Worm (Caenorhabditis elegans) whole organism, L3 larva: ENCODE measurements around the gene Y53G8B.2.

Experiments used
- R02D3.7 ChIP-seq: fragments of 150-350 bp; optimal IDR thresholded peaks from 2 replicates; lab custom pipeline; 2014; ENCODE audit warnings: missing biosample characterization, missing genetic modification characterization
- ZK546.5 ChIP-seq: sonication (generic microtip); optimal IDR thresholded peaks from 2 replicates; lab custom pipeline; 2017; ENCODE audit warnings: missing biosample characterization, missing genetic modification characterization
- aly-2 ChIP-seq: fragments of 150-350 bp; optimal IDR thresholded peaks from 2 replicates; lab custom pipeline; 2014; ENCODE audit warnings: missing biosample characterization, missing genetic modification characterization
- ceh-16 ChIP-seq: sonication (generic microtip); optimal IDR thresholded peaks from 2 replicates; lab custom pipeline; 2017; ENCODE audit warnings: missing biosample characterization, missing genetic modification characterization
- ceh-28 ChIP-seq: fragments of 150-350 bp; optimal IDR thresholded peaks from 2 replicates; lab custom pipeline; 2014; ENCODE audit warnings: missing biosample characterization, missing genetic modification reagents, missing genetic modification characterization
- ceh-82 ChIP-seq: fragments of 150-350 bp; optimal IDR thresholded peaks from 2 replicates; lab custom pipeline; 2014; ENCODE audit warnings: missing biosample characterization, missing genetic modification characterization
- ceh-9 ChIP-seq: sonication (generic microtip); optimal IDR thresholded peaks from 2 replicates; lab custom pipeline; 2018; ENCODE audit warnings: missing biosample characterization, missing genetic modification characterization
- daf-12 ChIP-seq: fragments of 150-350 bp; optimal IDR thresholded peaks from 2 replicates; lab custom pipeline; 2014; ENCODE audit warnings: missing biosample characterization, missing genetic modification reagents, missing genetic modification characterization
- egl-27 ChIP-seq: sonication (generic microtip); optimal IDR thresholded peaks from 4 replicates; lab custom pipeline; 2017; ENCODE audit warnings: missing biosample characterization, missing genetic modification reagents, missing genetic modification characterization
- elt-2 ChIP-seq: sonication (generic microtip); optimal IDR thresholded peaks from 2 replicates; lab custom pipeline; 2016; ENCODE audit warnings: missing genetic modification reagents, mild to moderate bottlenecking, missing genetic modification characterization, missing compliant biosample characterization
- elt-3 ChIP-seq, 3 experiments: fragments of 150-350 bp in 1 of 3; sonication (generic microtip) in 2 of 3; optimal IDR thresholded peaks; 2 replicates in 2 of 3; 4 replicates in 1 of 3; lab custom pipeline; 2014 to 2017; ENCODE audit warnings: missing biosample characterization in 3 of 3, missing genetic modification characterization in 3 of 3
- eor-1 ChIP-seq, 2 experiments: fragments of 150-350 bp; optimal IDR thresholded peaks; 2 replicates each; lab custom pipeline; 2014 to 2018; ENCODE audit warnings: missing biosample characterization in 2 of 2, missing genetic modification characterization in 2 of 2
- fkh-10 ChIP-seq: sonication (generic microtip); optimal IDR thresholded peaks from 2 replicates; lab custom pipeline; 2017; ENCODE audit warnings: missing biosample characterization, missing genetic modification reagents, missing genetic modification characterization
- fkh-2 ChIP-seq: fragments of 150-350 bp; optimal IDR thresholded peaks from 2 replicates; lab custom pipeline; 2014; ENCODE audit warnings: missing biosample characterization, missing genetic modification reagents, missing genetic modification characterization
- fos-1 ChIP-seq: fragments of 150-350 bp; optimal IDR thresholded peaks from 2 replicates; lab custom pipeline; 2014; ENCODE audit warnings: missing biosample characterization, missing genetic modification characterization
- hmg-11 ChIP-seq: sonication (generic microtip); optimal IDR thresholded peaks from 2 replicates; lab custom pipeline; 2016; ENCODE audit warnings: missing genetic modification characterization, missing compliant biosample characterization
- lin-15B ChIP-seq: fragments of 150-350 bp; optimal IDR thresholded peaks from 2 replicates; lab custom pipeline; 2014; ENCODE audit warnings: missing biosample characterization, missing genetic modification characterization
- lin-39 ChIP-seq: fragments of 150-350 bp; optimal IDR thresholded peaks from 2 replicates; lab custom pipeline; 2018; ENCODE audit warnings: missing biosample characterization, missing genetic modification reagents, missing genetic modification characterization
- lsy-12 ChIP-seq: sonication (generic microtip); optimal IDR thresholded peaks from 2 replicates; lab custom pipeline; 2016; ENCODE audit warnings: mild to moderate bottlenecking, missing genetic modification characterization, missing compliant biosample characterization
- mdl-1 ChIP-seq: fragments of 150-350 bp; optimal IDR thresholded peaks from 2 replicates; lab custom pipeline; 2014; ENCODE audit warnings: missing biosample characterization, missing genetic modification characterization
- nfya-1 ChIP-seq: sonication (generic microtip); optimal IDR thresholded peaks from 2 replicates; lab custom pipeline; 2017; ENCODE audit warnings: missing genetic modification characterization, mild to moderate bottlenecking, missing compliant biosample characterization, antibody characterized with exemption, moderate library complexity; ENCODE audit not compliant: insufficient read depth
- nhr-11 ChIP-seq: fragments of 150-350 bp; optimal IDR thresholded peaks from 2 replicates; lab custom pipeline; 2014; ENCODE audit warnings: missing biosample characterization, missing genetic modification characterization
- nhr-12 ChIP-seq: fragments of 150-350 bp; optimal IDR thresholded peaks from 2 replicates; lab custom pipeline; 2014; ENCODE audit warnings: missing biosample characterization, missing genetic modification characterization
- nhr-23 ChIP-seq: fragments of 150-350 bp; optimal IDR thresholded peaks from 2 replicates; lab custom pipeline; 2014; ENCODE audit warnings: missing biosample characterization, missing genetic modification reagents, missing genetic modification characterization
- nhr-237 ChIP-seq: fragments of 150-350 bp; optimal IDR thresholded peaks from 2 replicates; lab custom pipeline; 2014; ENCODE audit warnings: missing biosample characterization, missing genetic modification characterization
- nhr-25 ChIP-seq: sonication (generic microtip); optimal IDR thresholded peaks from 2 replicates; lab custom pipeline; 2017; ENCODE audit warnings: missing biosample characterization, missing genetic modification characterization
- nhr-28 ChIP-seq: fragments of 150-350 bp; optimal IDR thresholded peaks from 2 replicates; lab custom pipeline; 2014; ENCODE audit warnings: missing biosample characterization, missing genetic modification characterization
- nhr-67 ChIP-seq: fragments of 150-350 bp; optimal IDR thresholded peaks from 2 replicates; lab custom pipeline; 2014; ENCODE audit warnings: missing biosample characterization, missing genetic modification characterization
- nhr-76 ChIP-seq: fragments of 150-350 bp; sonication (generic microtip); optimal IDR thresholded peaks from 5 replicates; lab custom pipeline; 2014; ENCODE audit warnings: missing biosample characterization, missing genetic modification characterization
- nhr-77 ChIP-seq: fragments of 150-350 bp; optimal IDR thresholded peaks from 2 replicates; lab custom pipeline; 2014; ENCODE audit warnings: missing biosample characterization, missing genetic modification characterization
- pqm-1 ChIP-seq: fragments of 150-350 bp; optimal IDR thresholded peaks from 2 replicates; lab custom pipeline; 2017; ENCODE audit warnings: missing biosample characterization, missing genetic modification characterization, inconsistent platforms
- sea-2 ChIP-seq: fragments of 150-350 bp; sonication (generic microtip); optimal IDR thresholded peaks from 4 replicates; lab custom pipeline; 2014; ENCODE audit warnings: missing biosample characterization, missing genetic modification reagents, missing genetic modification characterization
- skn-1 ChIP-seq: fragments of 150-350 bp; optimal IDR thresholded peaks from 2 replicates; lab custom pipeline; 2014; ENCODE audit warnings: missing biosample characterization, missing genetic modification characterization
- snpc-4 ChIP-seq: fragments of 150-350 bp; optimal IDR thresholded peaks from 2 replicates; lab custom pipeline; 2014; ENCODE audit warnings: missing biosample characterization, missing genetic modification characterization
- unc-62 ChIP-seq: fragments of 150-350 bp; sonication (generic microtip); optimal IDR thresholded peaks from 4 replicates; lab custom pipeline; 2014; ENCODE audit warnings: missing biosample characterization, missing genetic modification reagents, missing genetic modification characterization
- ztf-11 ChIP-seq: fragments of 150-350 bp; optimal IDR thresholded peaks from 2 replicates; lab custom pipeline; 2014; ENCODE audit warnings: missing biosample characterization, missing genetic modification characterization
- ztf-4 ChIP-seq: fragments of 150-350 bp; optimal IDR thresholded peaks from 2 replicates; lab custom pipeline; 2014; ENCODE audit warnings: missing biosample characterization, missing genetic modification characterization

The Y53G8B.2 gene

DNA sequence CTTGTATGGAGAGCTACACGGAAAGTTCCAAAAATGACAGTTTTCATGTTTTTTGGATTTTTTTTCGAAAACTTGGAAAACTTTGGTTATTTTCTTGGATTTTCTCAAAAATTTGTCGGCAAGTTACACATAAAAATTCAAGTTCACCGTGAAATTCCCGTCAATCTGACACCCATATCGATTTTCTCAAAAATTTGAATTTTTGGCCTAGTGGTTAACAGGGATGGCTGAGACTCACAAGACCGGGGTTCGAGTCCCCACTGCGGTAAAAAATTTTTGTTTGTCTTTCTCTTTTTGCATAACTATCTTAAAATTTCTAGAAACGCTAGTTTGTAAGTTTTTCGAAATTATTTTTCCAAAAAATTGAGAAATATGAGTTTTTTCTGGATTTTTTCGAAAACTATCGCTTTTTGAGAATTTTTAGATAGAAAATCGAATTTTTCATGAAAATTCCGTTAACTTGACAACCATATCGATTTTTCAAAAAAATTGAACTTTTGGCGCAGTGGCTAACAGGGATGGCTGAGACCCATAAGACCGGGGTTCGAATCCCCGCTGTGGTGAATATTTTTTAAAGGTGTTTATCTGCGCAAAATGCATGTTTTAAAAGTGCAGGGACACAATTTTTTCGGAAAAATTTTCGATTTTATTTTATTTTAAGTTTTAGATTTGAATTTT, 3.0 kb downstream of the Y53G8B.2 start:
- no peak for TF ChIP-seq nhr-237 (tag; lab: Kevin White, UChicago)
- no peak for TF ChIP-seq unc-62 (GFP tag; lab: Kevin White, UChicago)
- TF ChIP-seq lsy-12 = no peak
- TF ChIP-seq ceh-9 (tag; lab: Kevin White, UChicago) = no peak
- TF ChIP-seq snpc-4 (tag; lab: Kevin White, UChicago) = no peak
- no peak for TF ChIP-seq lin-39
- no peak for TF ChIP-seq nhr-77 (tag; lab: Kevin White, UChicago)
- TF ChIP-seq nhr-67 (tag; lab: Kevin White, UChicago) = no peak
- TF ChIP-seq elt-2 (tag; lab: Kevin White, UChicago) = no peak
- TF ChIP-seq nhr-12 (tag; lab: Kevin White, UChicago) = no peak
- TF ChIP-seq hmg-11 (tag; lab: Kevin White, UChicago) = no peak
- TF ChIP-seq ceh-82 = no peak
- no peak for TF ChIP-seq skn-1
- TF ChIP-seq ztf-11 (tag; lab: Kevin White, UChicago) = no peak
- no peak for TF ChIP-seq nhr-11 (tag; lab: Kevin White, UChicago)
- no peak for TF ChIP-seq aly-2
- no peak for TF ChIP-seq fkh-2 (tag; lab: Kevin White, UChicago)

DNA sequence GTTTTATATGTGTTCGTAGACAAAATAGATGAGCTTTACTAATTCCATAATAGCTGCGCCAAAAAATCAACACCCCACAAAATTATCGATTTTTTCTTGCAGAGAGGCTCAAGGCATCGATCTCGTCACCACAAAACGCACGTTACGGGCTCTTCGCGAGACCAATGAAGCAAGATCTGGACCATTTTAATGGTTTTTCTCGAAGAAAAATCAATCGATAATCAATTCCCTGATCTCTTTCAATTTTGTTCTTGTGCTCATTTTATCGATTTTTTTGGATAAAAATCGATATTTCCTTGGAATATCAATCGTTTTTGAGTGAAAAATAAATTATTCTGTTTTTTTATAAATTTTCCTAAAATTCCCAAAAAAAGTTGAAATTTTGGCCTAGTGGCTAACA, 3.6 kb downstream of the Y53G8B.2 start:
- peak; percentile 91 for TF ChIP-seq ceh-28 (tag; lab: Kevin White, UChicago)
- no peak for TF ChIP-seq eor-1 (tag; optimal IDR thresholded peaks at IDR 0.05; lab: Kevin White, UChicago)
- TF ChIP-seq ceh-82 = no peak
- TF ChIP-seq lin-39 = no peak
- no peak for TF ChIP-seq nfya-1 (tag; lab: Kevin White, UChicago)

DNA sequence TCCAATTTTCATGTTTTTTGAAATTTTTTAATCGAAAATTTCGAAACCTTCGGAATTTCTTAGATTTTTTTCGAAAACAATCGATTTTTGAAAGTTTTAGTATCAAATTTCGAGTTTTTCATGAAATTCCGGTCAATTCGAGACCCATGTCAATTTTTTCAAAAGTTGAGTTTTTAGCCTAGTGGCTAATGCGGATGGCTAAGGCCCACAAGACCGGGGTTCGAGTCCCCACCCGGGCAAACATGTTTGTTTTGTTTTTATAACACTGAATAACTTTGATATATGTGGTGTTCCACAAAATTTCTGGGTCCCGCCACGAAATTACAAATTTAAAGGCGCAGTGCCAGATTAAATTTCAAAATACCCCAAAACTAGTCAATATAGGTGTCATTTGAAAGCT, 4.3 kb downstream of the Y53G8B.2 start:
- TF ChIP-seq fos-1 (tag; lab: Kevin White, UChicago) (no peak), nhr-28 (tag; lab: Kevin White, UChicago) (no peak), elt-2 (tag; lab: Kevin White, UChicago) (no peak), nhr-67 (tag; lab: Kevin White, UChicago) (no peak), nhr-23 (tag; lab: Kevin White, UChicago) (no peak), nfya-1 (tag; lab: Kevin White, UChicago) (no peak), ZK546.5 (no peak), ztf-4 (tag; lab: Kevin White, UChicago) (no peak), pqm-1 (tag; lab: Kevin White, UChicago) (no peak), elt-3 (tag; optimal IDR thresholded peaks at IDR 0.05; lab: Kevin White, UChicago) (no peak), eor-1 (tag; optimal IDR thresholded peaks at IDR 0.05; lab: Kevin White, UChicago) (no peak), ceh-9 (tag; lab: Kevin White, UChicago) (no peak), nhr-11 (tag; lab: Kevin White, UChicago) (no peak), aly-2 (no peak), lin-39 (no peak)

DNA sequence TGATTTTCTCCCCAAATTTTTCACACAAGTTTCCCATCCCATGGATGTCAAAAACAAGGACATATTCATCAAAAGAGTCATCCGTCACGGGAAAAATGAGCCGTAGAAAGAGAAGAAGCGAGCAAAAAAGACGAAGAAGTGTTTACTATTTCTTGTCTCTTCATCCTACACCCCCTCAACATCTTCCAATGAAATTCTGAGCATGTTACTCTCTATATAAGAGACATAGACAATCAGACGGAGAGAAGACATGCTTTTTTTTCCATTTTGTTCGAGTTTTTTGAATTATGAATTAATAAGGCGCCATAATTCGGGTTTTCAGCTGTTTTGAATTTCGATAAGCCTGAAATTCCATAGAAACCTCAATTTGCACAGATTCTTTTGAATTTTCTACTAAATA, 7.7 kb downstream of the Y53G8B.2 start:
- TF ChIP-seq fkh-10 (GFP tag; lab: Kevin White, UChicago) (no peak), nhr-28 (tag; lab: Kevin White, UChicago) (no peak), lin-39 (peak; percentile 46), ZK546.5 (no peak), aly-2 (no peak), hmg-11 (tag; lab: Kevin White, UChicago) (peak; percentile 30), fkh-2 (tag; lab: Kevin White, UChicago) (no peak), nfya-1 (tag; lab: Kevin White, UChicago) (peak; percentile 13), nhr-25 (no peak)

DNA sequence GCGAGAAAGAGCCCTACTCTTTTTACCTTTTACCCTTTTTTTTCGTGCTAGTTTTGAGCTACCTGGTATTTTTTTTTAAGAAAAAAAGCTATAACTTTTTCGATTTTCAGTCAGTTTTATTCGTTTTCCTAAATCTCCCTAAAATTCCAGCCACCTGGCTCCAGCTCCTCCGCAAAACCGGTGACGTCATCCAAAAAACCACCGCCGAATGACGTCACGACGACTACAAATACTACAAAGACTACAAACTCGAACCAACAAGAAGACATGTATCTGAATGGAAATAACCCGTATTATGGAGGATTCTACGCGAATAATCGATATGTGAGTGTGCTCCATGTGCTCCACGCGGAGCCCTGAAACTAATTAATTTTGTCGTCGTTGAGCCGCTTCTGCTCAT, 9.1 kb downstream of the Y53G8B.2 start:
- no peak for TF ChIP-seq egl-27 (tag; lab: Kevin White, UChicago)
- no peak for TF ChIP-seq R02D3.7 (tag; lab: Kevin White, UChicago)
- TF ChIP-seq nhr-67 (tag; lab: Kevin White, UChicago) = no peak
- no peak for TF ChIP-seq daf-12 (tag; lab: Kevin White, UChicago)
- no peak for TF ChIP-seq lin-39
- TF ChIP-seq lin-15B (tag; lab: Kevin White, UChicago) = no peak
- no peak for TF ChIP-seq nhr-77 (tag; lab: Kevin White, UChicago)
- no peak for TF ChIP-seq nhr-76 (tag; lab: Kevin White, UChicago)
- no peak for TF ChIP-seq nhr-237 (tag; lab: Kevin White, UChicago)
- TF ChIP-seq ceh-9 (tag; lab: Kevin White, UChicago) = no peak
- no peak for TF ChIP-seq aly-2
- TF ChIP-seq sea-2 (GFP tag; lab: Kevin White, UChicago) = no peak
- TF ChIP-seq unc-62 (GFP tag; lab: Kevin White, UChicago) = no peak
- TF ChIP-seq fkh-2 (tag; lab: Kevin White, UChicago) = no peak
- TF ChIP-seq ceh-16 = no peak
- no peak for TF ChIP-seq nhr-12 (tag; lab: Kevin White, UChicago)
- no peak for TF ChIP-seq pqm-1 (tag; lab: Kevin White, UChicago)
- no peak for TF ChIP-seq nfya-1 (tag; lab: Kevin White, UChicago)
- TF ChIP-seq mdl-1 (tag; lab: Kevin White, UChicago) = no peak
- no peak for TF ChIP-seq fos-1 (tag; lab: Kevin White, UChicago)
